Worm (Caenorhabditis elegans): ENCODE measurements around the gene F20G2.1.

ce11 chrV:13756359-13757091 is 3.1 kb upstream of the F20G2.1 start, which contains the start of gene F20G2.2:
- TF ChIP-seq nhr-179 (tag; optimal IDR thresholded peaks at IDR 0.05): no peak
- no peak for TF ChIP-seq Y56A3A.18 (GFP tag; IDR thresholded peaks at IDR 0.05)
- no peak for TF ChIP-seq pbrm-1 (GFP tag; IDR thresholded peaks at IDR 0.05)
- no peak for TF ChIP-seq sdz-38 (tag; optimal IDR thresholded peaks at IDR 0.05)
- TF ChIP-seq T07F8.4 (tag; optimal IDR thresholded peaks at IDR 0.05): no peak
- TF ChIP-seq unc-130 (GFP tag; optimal IDR thresholded peaks at IDR 0.05): no peak
- no peak for TF ChIP-seq F33H1.4 (GFP tag; IDR thresholded peaks at IDR 0.05)
- no peak for TF ChIP-seq dpl-1 (GFP tag; optimal IDR thresholded peaks at IDR 0.05)
- no peak for TF ChIP-seq hrde-1 (tag; optimal IDR thresholded peaks at IDR 0.05; ENCODE audit: borderline replicate concordance)
- no peak for TF ChIP-seq T26A5.8 (tag; optimal IDR thresholded peaks at IDR 0.05)

Data from whole organism, young adult.